Fruit fly (Drosophila melanogaster): ENCODE data around the gene kmr.

- TF ChIP-seq CG8478 (optimal IDR thresholded peaks at IDR 0.05) = no peak
- no peak for TF ChIP-seq CTCF (optimal IDR thresholded peaks at IDR 0.05)
Observed at dm6 chr3R:13765001-13765400, 50.0 kb downstream of the kmr start.
